Worm (Caenorhabditis elegans) whole organism, young adult: ENCODE results near the gene srw-87.
A peak's percentile ranks its signal among the peaks of the same experiment; 100 is the strongest.

Experiments
- C06A6.2 ChIP-seq: fragments of 200-800 bp; sonication (Bioruptor generic); conservative IDR thresholded peaks from 2 replicates; pipeline ENCODE4 v1.3.6; 2022; ENCODE audit warnings: missing genetic modification characterization, missing compliant biosample characterization
- C17E4.6 ChIP-seq: fragments of 200-800 bp; sonication (Bioruptor generic); IDR thresholded peaks from 2 replicates; pipeline ENCODE4 v1.3.6; 2022; ENCODE audit warnings: missing genetic modification reagents, missing genetic modification characterization, missing compliant biosample characterization
- F22D6.2 ChIP-seq: sonication (generic microtip); optimal IDR thresholded peaks from 2 replicates; lab custom pipeline; 2016; ENCODE audit warnings: mild to moderate bottlenecking, missing genetic modification characterization, missing compliant biosample characterization
- F52B5.7 ChIP-seq: sonication (generic microtip); optimal IDR thresholded peaks from 2 replicates; lab custom pipeline; 2016; ENCODE audit warnings: mild to moderate bottlenecking, missing genetic modification characterization, missing compliant biosample characterization
- F57A8.1 ChIP-seq: fragments of 200-800 bp; sonication (Bioruptor generic); optimal IDR thresholded peaks from 2 replicates; lab custom pipeline; 2018; ENCODE audit warnings: mild to moderate bottlenecking, missing genetic modification characterization, moderate library complexity, missing compliant biosample characterization
- F57C9.4 ChIP-seq: sonication (generic microtip); optimal IDR thresholded peaks from 2 replicates; lab custom pipeline; 2017; ENCODE audit warnings: mild to moderate bottlenecking, missing genetic modification characterization, missing compliant biosample characterization
- K11D2.4 ChIP-seq: fragments of 200-800 bp; sonication (Bioruptor generic); IDR thresholded peaks from 2 replicates; pipeline ENCODE4 v1.3.6; 2022; ENCODE audit warnings: missing genetic modification reagents, missing genetic modification characterization, missing compliant biosample characterization
- T26A5.8 ChIP-seq: sonication (generic microtip); optimal IDR thresholded peaks from 2 replicates; lab custom pipeline; 2016; ENCODE audit warnings: missing genetic modification characterization, missing compliant biosample characterization
- Y53G8AR.9 ChIP-seq: fragments of 200-800 bp; sonication (Bioruptor generic); conservative IDR thresholded peaks from 2 replicates; pipeline ENCODE4 v1.3.6; 2022; ENCODE audit warnings: missing genetic modification reagents, missing genetic modification characterization, missing compliant biosample characterization
- Y95B8A.8 ChIP-seq: fragments of 200-800 bp; sonication (Bioruptor generic); IDR thresholded peaks from 2 replicates; pipeline ENCODE4 v1.3.6; 2022; ENCODE audit warnings: missing genetic modification reagents, missing genetic modification characterization, missing compliant biosample characterization
- akir-1 ChIP-seq: fragments of 200-800 bp; sonication (Bioruptor generic); optimal IDR thresholded peaks from 2 replicates; lab custom pipeline; 2018; ENCODE audit warnings: mild to moderate bottlenecking, missing genetic modification characterization, moderate library complexity, missing compliant biosample characterization
- aptf-3 ChIP-seq: fragments of 200-800 bp; sonication (Bioruptor generic); IDR thresholded peaks from 2 replicates; pipeline ENCODE4 v1.3.6; 2022; ENCODE audit warnings: missing genetic modification characterization, missing compliant biosample characterization
- athp-1 ChIP-seq: sonication (generic microtip); optimal IDR thresholded peaks from 2 replicates; lab custom pipeline; 2017; ENCODE audit warnings: mild to moderate bottlenecking, missing genetic modification characterization, missing compliant biosample characterization
- attf-3 ChIP-seq: fragments of 200-800 bp; sonication (Bioruptor generic); conservative IDR thresholded peaks from 2 replicates; pipeline ENCODE4 v1.3.6; 2022; ENCODE audit warnings: missing genetic modification reagents, missing genetic modification characterization, missing compliant biosample characterization
- attf-5 ChIP-seq: fragments of 200-800 bp; sonication (Bioruptor generic); optimal IDR thresholded peaks from 2 replicates; lab custom pipeline; 2018; ENCODE audit warnings: mild to moderate bottlenecking, missing genetic modification characterization, missing compliant biosample characterization
- cebp-1 ChIP-seq, 2 experiments: fragments of 200-800 bp in 1 of 2; sonication (Bioruptor generic) in 1 of 2; sonication (generic microtip) in 1 of 2; IDR thresholded peaks in 1 of 2; optimal IDR thresholded peaks in 1 of 2; 2 replicates each; pipeline versions ENCODE4 v1.3.6 to Lab custom; 2017 to 2022; ENCODE audit warnings: missing compliant biosample characterization in 2 of 2, missing genetic modification characterization in 2 of 2, mild to moderate bottlenecking in 1 of 2, missing genetic modification reagents in 1 of 2, moderate library complexity in 1 of 2
- ceh-100 ChIP-seq: fragments of 200-800 bp; sonication (Bioruptor generic); IDR thresholded peaks from 2 replicates; pipeline ENCODE4 v1.3.6; 2022; ENCODE audit warnings: missing genetic modification reagents, missing genetic modification characterization, missing compliant biosample characterization
- ceh-40 ChIP-seq: fragments of 200-800 bp; sonication (Bioruptor generic); IDR thresholded peaks from 2 replicates; pipeline ENCODE4 v1.3.6; 2022; ENCODE audit warnings: missing genetic modification characterization, missing compliant biosample characterization
- ceh-91 ChIP-seq: fragments of 200-800 bp; sonication (Bioruptor generic); IDR thresholded peaks from 2 replicates; pipeline ENCODE4 v1.3.6; 2022; ENCODE audit warnings: missing genetic modification reagents, missing genetic modification characterization, missing compliant biosample characterization
- efl-1 ChIP-seq: fragments of 150-350 bp; optimal IDR thresholded peaks from 2 replicates; lab custom pipeline; 2014; ENCODE audit warnings: missing biosample characterization, missing genetic modification reagents, missing genetic modification characterization
- egl-18 ChIP-seq: fragments of 200-800 bp; sonication (Bioruptor generic); IDR thresholded peaks from 2 replicates; pipeline ENCODE4 v1.3.6; 2022; ENCODE audit warnings: missing genetic modification reagents, missing genetic modification characterization, missing compliant biosample characterization
- egrh-3 ChIP-seq: fragments of 200-800 bp; sonication (Bioruptor generic); IDR thresholded peaks from 2 replicates; pipeline ENCODE4 v1.3.6; 2022; ENCODE audit warnings: missing genetic modification reagents, missing genetic modification characterization, missing compliant biosample characterization
- ets-4 ChIP-seq: fragments of 200-800 bp; sonication (Bioruptor generic); optimal IDR thresholded peaks from 2 replicates; lab custom pipeline; 2018; ENCODE audit warnings: mild to moderate bottlenecking, missing genetic modification characterization, missing compliant biosample characterization
- him-1 ChIP-seq: sonication (generic microtip); optimal IDR thresholded peaks from 2 replicates; lab custom pipeline; 2016; ENCODE audit warnings: missing genotype, missing genetic modification reagents, missing genetic modification characterization, missing compliant biosample characterization
- hmg-20 ChIP-seq: fragments of 200-800 bp; sonication (Bioruptor generic); IDR thresholded peaks from 2 replicates; pipeline ENCODE4 v1.3.6; 2022; ENCODE audit warnings: missing genetic modification reagents, missing genetic modification characterization, missing compliant biosample characterization
- hsf-1 ChIP-seq: fragments of 200-800 bp; sonication (Bioruptor generic); IDR thresholded peaks from 2 replicates; pipeline ENCODE4 v1.3.6; 2022; ENCODE audit warnings: missing genetic modification reagents, missing genetic modification characterization, missing compliant biosample characterization
- let-607 ChIP-seq, 2 experiments: fragments of 200-800 bp in 1 of 2; sonication (Bioruptor generic) in 1 of 2; sonication (generic microtip) in 1 of 2; optimal IDR thresholded peaks; 2 replicates each; lab custom pipeline; 2016 to 2018; ENCODE audit warnings: mild to moderate bottlenecking in 2 of 2, missing compliant biosample characterization in 2 of 2, missing genetic modification characterization in 2 of 2, moderate library complexity in 2 of 2, missing genotype in 1 of 2
- lin-54 ChIP-seq: fragments of 200-800 bp; sonication (Bioruptor generic); optimal IDR thresholded peaks from 2 replicates; lab custom pipeline; 2018; ENCODE audit warnings: mild to moderate bottlenecking, missing genetic modification characterization, missing compliant biosample characterization
- lir-1 ChIP-seq: fragments of 200-800 bp; sonication (Bioruptor generic); conservative IDR thresholded peaks from 2 replicates; pipeline ENCODE4 v1.3.6; 2022; ENCODE audit warnings: missing genetic modification reagents, missing genetic modification characterization, missing compliant biosample characterization
- lsy-27 ChIP-seq: sonication (generic microtip); optimal IDR thresholded peaks from 2 replicates; lab custom pipeline; 2017; ENCODE audit warnings: missing genetic modification characterization, mild to moderate bottlenecking, missing compliant biosample characterization, antibody characterized with exemption, missing genotype, borderline replicate concordance; ENCODE audit not compliant: insufficient read depth
- mcd-1 ChIP-seq: fragments of 200-800 bp; sonication (Bioruptor generic); IDR thresholded peaks from 2 replicates; pipeline ENCODE4 v1.3.6; 2022; ENCODE audit warnings: missing genetic modification reagents, missing genetic modification characterization, missing compliant biosample characterization
- nfyb-1 ChIP-seq: fragments of 200-800 bp; sonication (Bioruptor generic); IDR thresholded peaks from 2 replicates; pipeline ENCODE4 v1.3.6; 2022; ENCODE audit warnings: missing genetic modification reagents, missing genetic modification characterization, missing compliant biosample characterization
- nhr-120 ChIP-seq: fragments of 200-800 bp; sonication (Bioruptor generic); IDR thresholded peaks from 2 replicates; pipeline ENCODE4 v1.3.6; 2022; ENCODE audit warnings: missing genetic modification characterization, missing compliant biosample characterization
- nhr-27 ChIP-seq: fragments of 200-800 bp; sonication (Bioruptor generic); optimal IDR thresholded peaks from 2 replicates; lab custom pipeline; 2018; ENCODE audit warnings: mild to moderate bottlenecking, missing genetic modification characterization, moderate library complexity, missing compliant biosample characterization
- pha-4 ChIP-seq: fragments of 150-350 bp; sonication (generic microtip); optimal IDR thresholded peaks from 2 replicates; lab custom pipeline; 2014; ENCODE audit warnings: missing biosample characterization, missing genetic modification reagents, missing genetic modification characterization
- rec-8 ChIP-seq, 2 experiments: sonication (generic microtip); optimal IDR thresholded peaks; 2 replicates each; lab custom pipeline; 2016; ENCODE audit warnings: mild to moderate bottlenecking in 2 of 2, missing genetic modification characterization in 2 of 2, missing genetic modification reagents in 2 of 2, missing genotype in 2 of 2, missing biosample characterization in 1 of 2, missing compliant biosample characterization in 1 of 2, moderate library complexity in 1 of 2
- snpc-1.1 ChIP-seq: sonication (generic microtip); optimal IDR thresholded peaks from 2 replicates; lab custom pipeline; 2017; ENCODE audit warnings: missing genetic modification characterization, mild to moderate bottlenecking, missing compliant biosample characterization, antibody characterized with exemption, moderate library complexity, missing genotype, missing genetic modification reagents; ENCODE audit not compliant: insufficient read depth
- snpc-4 ChIP-seq, 5 experiments: fragments of 150-350 bp in 1 of 5; sonication (generic microtip) in 4 of 5; optimal IDR thresholded peaks; 2 replicates each; lab custom pipeline; 2014 to 2018; ENCODE audit warnings: missing genetic modification characterization in 5 of 5, missing biosample characterization in 3 of 5, antibody characterized with exemption in 2 of 5, mild to moderate bottlenecking in 2 of 5, missing compliant biosample characterization in 2 of 5, missing genotype in 2 of 5, moderate library complexity in 2 of 5, missing genetic modification reagents in 1 of 5
- tbp1 ChIP-seq: fragments of 200-800 bp; sonication (Bioruptor generic); optimal IDR thresholded peaks from 2 replicates; lab custom pipeline; 2018; ENCODE audit warnings: mild to moderate bottlenecking, missing genetic modification characterization, missing compliant biosample characterization
- unc-130 ChIP-seq: sonication (generic microtip); optimal IDR thresholded peaks from 2 replicates; lab custom pipeline; 2016; ENCODE audit warnings: missing genetic modification reagents, missing genetic modification characterization, missing compliant biosample characterization
- zfh-2 ChIP-seq: fragments of 200-800 bp; sonication (Bioruptor generic); conservative IDR thresholded peaks from 2 replicates; pipeline ENCODE4 v1.3.6; 2022; ENCODE audit warnings: missing genetic modification reagents, missing genetic modification characterization, missing compliant biosample characterization
- ztf-18 ChIP-seq: sonication (generic microtip); optimal IDR thresholded peaks from 2 replicates; lab custom pipeline; 2016; ENCODE audit warnings: missing genotype, mild to moderate bottlenecking, missing genetic modification characterization, missing compliant biosample characterization
- ztf-25 ChIP-seq: fragments of 200-800 bp; sonication (Bioruptor generic); IDR thresholded peaks from 2 replicates; pipeline ENCODE4 v1.3.6; 2022; ENCODE audit warnings: missing genetic modification reagents, missing genetic modification characterization, missing compliant biosample characterization
- ztf-26 ChIP-seq: sonication (generic microtip); optimal IDR thresholded peaks from 2 replicates; lab custom pipeline; 2017; ENCODE audit warnings: missing genetic modification characterization, missing compliant biosample characterization
- ztf-3 ChIP-seq: fragments of 200-800 bp; sonication (Bioruptor generic); optimal IDR thresholded peaks from 2 replicates; lab custom pipeline; 2018; ENCODE audit warnings: mild to moderate bottlenecking, missing genetic modification characterization, missing compliant biosample characterization

Gene srw-87

ce11 chrV:16355941-16356340, 19.5 kb downstream of the srw-87 start (continued):
- TF ChIP-seq athp-1 (peak; percentile 83), snpc-4 (GFP tag; optimal IDR thresholded peaks at IDR 0.05; lab: Kevin White, UChicago) (no peak), snpc-4 (tag; optimal IDR thresholded peaks at IDR 0.05; lab: Kevin White, UChicago) (peak; percentile 42 to 82 (median 68)), zfh-2 (GFP tag; lab: Robert Waterston, UW) (peak; percentile 99), tbp1 (peak; percentile 66), egrh-3 (GFP tag; lab: Robert Waterston, UW) (peak; percentile 75), let-607 (tag; optimal IDR thresholded peaks at IDR 0.05; lab: Kevin White, UChicago) (peak in 1 of 2 experiments; percentile 39), C06A6.2 (GFP tag; lab: Robert Waterston, UW) (peak; percentile 81), akir-1 (GFP tag; lab: Kevin White, UChicago) (no peak), ceh-91 (GFP tag; lab: Robert Waterston, UW) (0 out of 2 replicates have a peak, but pooled peaks have one; percentile 9), ceh-40 (no peak), ztf-26 (tag; lab: Kevin White, UChicago) (peak; percentile 81), F57C9.4 (tag; lab: Kevin White, UChicago) (no peak), ets-4 (GFP tag; lab: Kevin White, UChicago) (peak; percentile 72), nfyb-1 (GFP tag; lab: Robert Waterston, UW) (peak; percentile 92), Y95B8A.8 (GFP tag; lab: Robert Waterston, UW) (peak; percentile 78; the same call in 1 of the 2 replicates), snpc-1.1 (tag; lab: Kevin White, UChicago) (no peak), cebp-1 (GFP tag; IDR thresholded peaks at IDR 0.05; lab: Robert Waterston, UW) (no peak), cebp-1 (tag; optimal IDR thresholded peaks at IDR 0.05; lab: Kevin White, UChicago) (peak; percentile 89), F22D6.2 (tag; lab: Kevin White, UChicago) (peak; percentile 11), ceh-100 (GFP tag; lab: Robert Waterston, UW) (0 out of 2 replicates have a peak, but pooled peaks have one; percentile 9), egl-18 (no peak), attf-5 (GFP tag; lab: Kevin White, UChicago) (peak; percentile 97), hmg-20 (GFP tag; lab: Robert Waterston, UW) (peak; percentile 43; the same call in 1 of the 2 replicates), C17E4.6 (GFP tag; lab: Robert Waterston, UW) (peak; percentile 61; the same call in 1 of the 2 replicates), T26A5.8 (tag; lab: Kevin White, UChicago) (no peak)

- TF ChIP-seq mcd-1 (peak; percentile 85), F52B5.7 (tag; lab: Kevin White, UChicago) (no peak), ztf-25 (GFP tag; lab: Robert Waterston, UW) (no peak), nhr-120 (GFP tag; lab: Robert Waterston, UW) (no peak), unc-130 (GFP tag; lab: Kevin White, UChicago) (no peak), attf-3 (GFP tag; lab: Robert Waterston, UW) (no peak), egrh-3 (GFP tag; lab: Robert Waterston, UW) (no peak), tbp1 (peak; percentile 13), lin-54 (peak; percentile 87), efl-1 (peak; percentile 84), pha-4 (tag; lab: Kevin White, UChicago) (no peak), snpc-1.1 (tag; lab: Kevin White, UChicago) (no peak), him-1 (tag; lab: Kevin White, UChicago) (no peak), hsf-1 (no peak), lsy-27 (tag; lab: Kevin White, UChicago) (no peak), ztf-3 (no peak), Y53G8AR.9 (GFP tag; lab: Robert Waterston, UW) (no peak), nhr-27 (no peak), F57A8.1 (no peak), ceh-91 (GFP tag; lab: Robert Waterston, UW) (no peak), aptf-3 (no peak), ztf-18 (tag; lab: Kevin White, UChicago) (no peak), K11D2.4 (no peak), rec-8 (tag; optimal IDR thresholded peaks at IDR 0.05; lab: Kevin White, UChicago) (no peak), hmg-20 (GFP tag; lab: Robert Waterston, UW) (no peak), lir-1 (GFP tag; lab: Robert Waterston, UW) (no peak), akir-1 (GFP tag; lab: Kevin White, UChicago) (no peak), ets-4 (GFP tag; lab: Kevin White, UChicago) (no peak)
These were observed 20.4 kb downstream of the srw-87 start for ce11 chrV:16356798-16357197.
